Fruit fly (Drosophila melanogaster) whole organism, embryonic: ENCODE measurements around the gene nSMase.

Experiments used
- Ada2b ChIP-seq: fragments of 200-800 bp; sonication (Bioruptor generic); IDR thresholded peaks from 2 replicates; pipeline ENCODE4 v1.3.6; 2022; ENCODE audit warnings: missing biosample characterization, missing genetic modification characterization
- CG11247 ChIP-seq: fragments of 200-800 bp; sonication (Bioruptor generic); IDR thresholded peaks from 2 replicates; pipeline ENCODE4 v1.3.6; 2022; ENCODE audit warnings: missing biosample characterization, missing genetic modification characterization
- CG11398 ChIP-seq: fragments of 200-800 bp; sonication (Bioruptor generic); optimal IDR thresholded peaks from 2 replicates; lab custom pipeline; 2016; ENCODE audit warnings: missing biosample characterization, missing genetic modification characterization
- CG11456 ChIP-seq: fragments of 200-800 bp; sonication (Bioruptor generic); IDR thresholded peaks from 3 replicates; pipeline ENCODE4 v1.3.6; 2022; ENCODE audit warnings: missing biosample characterization, missing genetic modification characterization
- CG11723 ChIP-seq: fragments of 200-800 bp; sonication (Bioruptor generic); optimal IDR thresholded peaks from 2 replicates; lab custom pipeline; 2017; ENCODE audit warnings: missing biosample characterization, mild to moderate bottlenecking, missing genetic modification characterization
- CG12071 ChIP-seq: fragments of 200-800 bp; sonication (Bioruptor generic); optimal IDR thresholded peaks from 3 replicates; lab custom pipeline; 2018; ENCODE audit warnings: missing biosample characterization, mild to moderate bottlenecking, missing genetic modification characterization
- CG12659 ChIP-seq: fragments of 200-800 bp; sonication (Bioruptor generic); optimal IDR thresholded peaks from 3 replicates; lab custom pipeline; 2017; ENCODE audit warnings: mild to moderate bottlenecking, missing biosample characterization, missing genetic modification reagents, missing genetic modification characterization
- CG14050 ChIP-seq: fragments of 200-800 bp; sonication (Bioruptor generic); IDR thresholded peaks from 3 replicates; pipeline ENCODE4 v1.3.6; 2022; ENCODE audit warnings: missing biosample characterization, missing genetic modification characterization
- CG15696 ChIP-seq: fragments of 200-800 bp; sonication (Bioruptor generic); optimal IDR thresholded peaks from 2 replicates; lab custom pipeline; 2019; ENCODE audit warnings: missing biosample characterization, mild to moderate bottlenecking, missing genetic modification characterization, moderate library complexity
- CG1647 ChIP-seq: fragments of 200-800 bp; sonication (Bioruptor generic); optimal IDR thresholded peaks from 3 replicates; lab custom pipeline; 2016; ENCODE audit warnings: missing biosample characterization, missing genetic modification characterization
- CG18599 ChIP-seq: fragments of 200-800 bp; sonication (Bioruptor generic); optimal IDR thresholded peaks from 3 replicates; lab custom pipeline; 2017; ENCODE audit warnings: missing biosample characterization, missing genetic modification characterization, mild to moderate bottlenecking, moderate library complexity, missing genetic modification reagents
- CG31224 ChIP-seq: fragments of 200-800 bp; sonication (Bioruptor generic); IDR thresholded peaks from 2 replicates; pipeline ENCODE4 v1.3.6; 2022; ENCODE audit warnings: missing biosample characterization, missing genetic modification characterization
- CG32532 ChIP-seq: fragments of 200-800 bp; sonication (Bioruptor generic); IDR thresholded peaks from 2 replicates; pipeline ENCODE4 v1.3.6; 2022; ENCODE audit warnings: missing biosample characterization, missing genetic modification characterization
- CG32772 ChIP-seq: fragments of 200-800 bp; sonication (Bioruptor generic); IDR thresholded peaks from 2 replicates; pipeline ENCODE4 v1.3.6; 2022; ENCODE audit warnings: missing biosample characterization, missing genetic modification characterization
- CG3281 ChIP-seq: fragments of 200-800 bp; sonication (Bioruptor generic); optimal IDR thresholded peaks from 3 replicates; lab custom pipeline; 2017; ENCODE audit warnings: missing biosample characterization, mild to moderate bottlenecking, missing genetic modification characterization
- CG3407 ChIP-seq: fragments of 200-800 bp; sonication (Bioruptor generic); optimal IDR thresholded peaks from 2 replicates; lab custom pipeline; 2018; ENCODE audit warnings: missing biosample characterization, mild to moderate bottlenecking, missing genetic modification characterization
- CG34422 ChIP-seq: fragments of 200-800 bp; sonication (Bioruptor generic); IDR thresholded peaks from 3 replicates; pipeline ENCODE4 v1.3.6; 2022; ENCODE audit warnings: missing biosample characterization, missing genetic modification characterization
- CG4707 ChIP-seq: fragments of 200-800 bp; sonication (Bioruptor generic); optimal IDR thresholded peaks from 2 replicates; lab custom pipeline; 2018; ENCODE audit warnings: missing biosample characterization, mild to moderate bottlenecking, missing genetic modification characterization, moderate library complexity
- CG6272 ChIP-seq: fragments of 200-800 bp; sonication (Bioruptor generic); IDR thresholded peaks from 2 replicates; pipeline ENCODE4 v1.3.6; 2022; ENCODE audit warnings: missing biosample characterization, missing genetic modification characterization
- CG6683 ChIP-seq: fragments of 200-800 bp; sonication (Bioruptor generic); optimal IDR thresholded peaks from 2 replicates; lab custom pipeline; 2017; ENCODE audit warnings: missing biosample characterization, mild to moderate bottlenecking, missing genetic modification characterization, missing genetic modification reagents
- CG6765 ChIP-seq: fragments of 200-800 bp; sonication (Bioruptor generic); optimal IDR thresholded peaks from 3 replicates; lab custom pipeline; 2017; ENCODE audit warnings: missing biosample characterization, mild to moderate bottlenecking, missing genetic modification characterization
- CG9215 ChIP-seq: fragments of 200-800 bp; sonication (Bioruptor generic); IDR thresholded peaks from 2 replicates; pipeline ENCODE4 v1.3.6; 2022; ENCODE audit warnings: missing biosample characterization, missing genetic modification characterization
- Fer1 ChIP-seq: fragments of 200-800 bp; sonication (Bioruptor generic); optimal IDR thresholded peaks from 2 replicates; lab custom pipeline; 2017; ENCODE audit warnings: missing biosample characterization, mild to moderate bottlenecking, missing genetic modification characterization
- GATAe ChIP-seq: fragments of 200-800 bp; sonication (Bioruptor generic); conservative IDR thresholded peaks from 2 replicates; pipeline ENCODE4 v1.3.6; 2022; ENCODE audit warnings: missing biosample characterization, missing genetic modification characterization
- HHEX ChIP-seq: fragments of 200-800 bp; sonication (Bioruptor generic); optimal IDR thresholded peaks from 3 replicates; lab custom pipeline; 2017; ENCODE audit warnings: missing biosample characterization, mild to moderate bottlenecking, missing genetic modification characterization, missing genetic modification reagents
- Mad ChIP-seq: fragments of 200-800 bp; sonication (Bioruptor generic); optimal IDR thresholded peaks from 2 replicates; lab custom pipeline; 2016; ENCODE audit warnings: missing biosample characterization, missing genetic modification characterization
- Nf-YB ChIP-seq: fragments of 200-800 bp; sonication (Bioruptor generic); optimal IDR thresholded peaks from 3 replicates; lab custom pipeline; 2019; ENCODE audit warnings: missing biosample characterization, mild to moderate bottlenecking, missing genetic modification characterization, moderate library complexity
- Poxn ChIP-seq: fragments of 200-800 bp; sonication (Bioruptor generic); IDR thresholded peaks from 2 replicates; pipeline ENCODE4 v1.3.6; 2022; ENCODE audit warnings: missing biosample characterization, missing genetic modification characterization
- Scr ChIP-seq: fragments of 200-800 bp; sonication (Bioruptor generic); IDR thresholded peaks from 2 replicates; pipeline ENCODE4 v1.3.6; 2022; ENCODE audit warnings: missing biosample characterization, missing genetic modification characterization; ENCODE audit not compliant: partially characterized antibody
- Taf1 ChIP-seq: fragments of 200-800 bp; sonication (Bioruptor generic); IDR thresholded peaks from 2 replicates; pipeline ENCODE4 v1.3.6; 2022; ENCODE audit warnings: missing biosample characterization, missing genetic modification characterization
- Usf ChIP-seq: fragments of 200-800 bp; sonication (Bioruptor generic); optimal IDR thresholded peaks from 2 replicates; lab custom pipeline; 2017; ENCODE audit warnings: missing genotype, missing biosample characterization, missing genetic modification characterization
- ara ChIP-seq: fragments of 200-800 bp; sonication (Bioruptor generic); IDR thresholded peaks from 2 replicates; pipeline ENCODE4 v1.3.6; 2022; ENCODE audit warnings: missing biosample characterization, missing genetic modification characterization
- bigmax ChIP-seq: fragments of 200-800 bp; sonication (Bioruptor generic); optimal IDR thresholded peaks from 2 replicates; lab custom pipeline; 2018; ENCODE audit warnings: missing biosample characterization, mild to moderate bottlenecking, missing genetic modification characterization
- ci ChIP-seq: fragments of 200-800 bp; sonication (Bioruptor generic); IDR thresholded peaks from 3 replicates; pipeline ENCODE4 v1.3.6; 2022; ENCODE audit warnings: missing biosample characterization, missing genetic modification characterization
- disco-r ChIP-seq: fragments of 200-800 bp; sonication (Bioruptor generic); optimal IDR thresholded peaks from 2 replicates; lab custom pipeline; 2016; ENCODE audit warnings: missing biosample characterization, missing genetic modification characterization
- dysf ChIP-seq: fragments of 200-800 bp; sonication (Bioruptor generic); IDR thresholded peaks from 3 replicates; pipeline ENCODE4 v1.3.6; 2022; ENCODE audit warnings: missing biosample characterization, missing genetic modification characterization
- gem ChIP-seq: fragments of 200-800 bp; sonication (Bioruptor generic); optimal IDR thresholded peaks from 2 replicates; lab custom pipeline; 2019; ENCODE audit warnings: missing biosample characterization, mild to moderate bottlenecking, missing genetic modification characterization, moderate library complexity
- jigr1 ChIP-seq: fragments of 200-800 bp; sonication (Bioruptor generic); IDR thresholded peaks from 3 replicates; pipeline ENCODE4 v1.3.6; 2022; ENCODE audit warnings: missing biosample characterization, missing genetic modification characterization
- jumu ChIP-seq: fragments of 200-800 bp; sonication (Bioruptor generic); optimal IDR thresholded peaks from 3 replicates; lab custom pipeline; 2016; ENCODE audit warnings: missing biosample characterization, missing genetic modification characterization
- knrl ChIP-seq: fragments of 200-800 bp; sonication (Bioruptor generic); IDR thresholded peaks from 3 replicates; pipeline ENCODE4 v1.3.6; 2022; ENCODE audit warnings: missing biosample characterization, missing genetic modification characterization; ENCODE audit not compliant: partially characterized antibody
- nmo ChIP-seq: fragments of 200-800 bp; sonication (Bioruptor generic); optimal IDR thresholded peaks from 2 replicates; lab custom pipeline; 2018; ENCODE audit warnings: missing biosample characterization, mild to moderate bottlenecking, missing genetic modification characterization, moderate library complexity
- otp ChIP-seq: fragments of 200-800 bp; sonication (Bioruptor generic); IDR thresholded peaks from 3 replicates; pipeline ENCODE4, ENCODE4 v1.3.6; 2022; ENCODE audit warnings: missing biosample characterization, missing genetic modification characterization
- pho ChIP-seq: fragments of 200-800 bp; sonication (Bioruptor generic); optimal IDR thresholded peaks from 2 replicates; lab custom pipeline; 2016; ENCODE audit warnings: missing biosample characterization, missing genetic modification characterization
- pum ChIP-seq: fragments of 200-800 bp; sonication (Bioruptor generic); optimal IDR thresholded peaks from 2 replicates; lab custom pipeline; 2016; ENCODE audit warnings: missing biosample characterization, missing genetic modification characterization
- schlank ChIP-seq: fragments of 200-800 bp; sonication (Bioruptor generic); optimal IDR thresholded peaks from 2 replicates; lab custom pipeline; 2018; ENCODE audit warnings: missing biosample characterization, mild to moderate bottlenecking, missing genetic modification characterization
- ssp ChIP-seq: fragments of 200-800 bp; sonication (Bioruptor generic); IDR thresholded peaks from 2 replicates; pipeline ENCODE4 v1.3.6; 2022; ENCODE audit warnings: missing biosample characterization, missing genetic modification characterization
- tup ChIP-seq: fragments of 200-800 bp; sonication (Bioruptor generic); optimal IDR thresholded peaks from 2 replicates; lab custom pipeline; 2016; ENCODE audit warnings: missing biosample characterization, mild to moderate bottlenecking, missing genetic modification characterization, moderate library complexity
- tx ChIP-seq: fragments of 200-800 bp; sonication (Bioruptor generic); optimal IDR thresholded peaks from 2 replicates; lab custom pipeline; 2016; ENCODE audit warnings: missing biosample characterization, missing genetic modification characterization
- usp ChIP-seq: fragments of >200 bp; optimal IDR thresholded peaks from 2 replicates; lab custom pipeline; 2017; ENCODE audit warnings: missing biosample characterization, missing genetic modification characterization
- wor ChIP-seq: fragments of 200-800 bp; sonication (Bioruptor generic); IDR thresholded peaks from 2 replicates; pipeline ENCODE4 v1.3.6; 2022; ENCODE audit warnings: missing biosample characterization, missing genetic modification characterization
- zen ChIP-seq: fragments of 200-800 bp; sonication (Bioruptor generic); optimal IDR thresholded peaks from 3 replicates; lab custom pipeline; 2018; ENCODE audit warnings: missing biosample characterization, mild to moderate bottlenecking, missing genetic modification characterization, moderate library complexity
- zen2 ChIP-seq: fragments of 200-800 bp; sonication (Bioruptor generic); IDR thresholded peaks from 3 replicates; pipeline ENCODE4 v1.3.6; 2022; ENCODE audit warnings: missing biosample characterization, missing genetic modification characterization; ENCODE audit not compliant: partially characterized antibody

nSMase gene

DNA sequence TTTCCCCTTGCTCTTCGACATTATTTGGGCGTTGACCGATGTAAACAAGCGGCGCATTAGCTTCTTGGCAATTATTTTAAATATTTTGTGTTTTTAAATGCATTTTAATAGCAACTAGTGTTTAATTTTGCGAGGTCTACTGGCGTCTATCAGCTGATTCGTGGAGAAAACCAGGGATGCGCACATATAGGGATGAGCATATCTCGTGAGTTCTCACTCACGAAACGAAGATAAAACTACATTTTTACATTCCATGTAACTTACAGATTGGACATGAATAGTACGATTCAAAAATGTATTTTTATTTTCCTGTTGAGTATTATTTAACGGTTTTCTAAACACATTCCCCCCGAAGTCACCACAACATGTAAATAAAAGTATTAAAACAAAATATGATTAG lies 21.5 kb upstream of the nSMase start, which contains the start of gene CG14966 (continued):
- TF ChIP-seq Scr (GFP tag; lab: Robert Waterston, UW), result peak; percentile 89
- no peak for TF ChIP-seq otp (GFP tag; lab: Robert Waterston, UW)
- TF ChIP-seq CG3407, result no peak
- peak; percentile 80 for TF ChIP-seq zen2
- TF ChIP-seq tup (GFP tag; lab: Kevin White, UChicago), result no peak
- TF ChIP-seq CG6765 (GFP tag; lab: Kevin White, UChicago), result no peak
- TF ChIP-seq CG6683, result no peak
- peak; percentile 22 for TF ChIP-seq CG18599 (GFP tag; lab: Kevin White, UChicago)
- no peak for TF ChIP-seq schlank (tag; lab: Kevin White, UChicago)
- peak; percentile 31 for TF ChIP-seq Fer1 (GFP tag; lab: Kevin White, UChicago)
- TF ChIP-seq CG3281 (GFP tag; lab: Kevin White, UChicago), result no peak
- no peak for TF ChIP-seq ssp (GFP tag; lab: Robert Waterston, UW)
- TF ChIP-seq Usf (GFP tag; lab: Kevin White, UChicago), result no peak
- no peak for TF ChIP-seq Taf1 (GFP tag; lab: Robert Waterston, UW)
- peak; percentile 33 for TF ChIP-seq gem (tag; lab: Kevin White, UChicago)
- TF ChIP-seq Nf-YB (GFP tag; lab: Kevin White, UChicago), result no peak
- TF ChIP-seq CG11723 (GFP tag; lab: Kevin White, UChicago), result no peak
- 0 out of 2 replicates have a peak, but pooled peaks have one; percentile 28 for TF ChIP-seq Ada2b (GFP tag; lab: Robert Waterston, UW)
- peak; percentile 50; the same call in 1 of the 3 replicates for TF ChIP-seq ci (GFP tag; lab: Robert Waterston, UW)
- TF ChIP-seq jigr1 (GFP tag; lab: Robert Waterston, UW), result no peak
- peak; percentile 8 for TF ChIP-seq bigmax (GFP tag; lab: Kevin White, UChicago)
- TF ChIP-seq Mad (GFP tag; lab: Kevin White, UChicago), result peak; percentile 47
- peak; percentile 38 for TF ChIP-seq pum (GFP tag; lab: Kevin White, UChicago)
- TF ChIP-seq nmo (GFP tag; lab: Kevin White, UChicago), result peak; percentile 43
- no peak for TF ChIP-seq CG1647
- peak; percentile 87; the same call in 2 of the 3 replicates for TF ChIP-seq CG34422
- TF ChIP-seq CG11398 (GFP tag; lab: Kevin White, UChicago), result no peak
- TF ChIP-seq CG32532 (GFP tag; lab: Robert Waterston, UW), result peak; percentile 68
- no peak for TF ChIP-seq CG4707
- no peak for TF ChIP-seq wor (GFP tag; lab: Robert Waterston, UW)
- peak; percentile 62 for TF ChIP-seq CG12659
- no peak for TF ChIP-seq CG11247 (GFP tag; lab: Robert Waterston, UW)
- TF ChIP-seq ara (GFP tag; lab: Robert Waterston, UW), result no peak
- no peak for TF ChIP-seq CG6272 (GFP tag; lab: Robert Waterston, UW)
- no peak for TF ChIP-seq HHEX
- no peak for TF ChIP-seq Poxn (GFP tag; lab: Robert Waterston, UW)
- no peak for TF ChIP-seq CG15696 (tag; lab: Kevin White, UChicago)
- TF ChIP-seq pho (GFP tag; lab: Kevin White, UChicago), result peak; percentile 29
- TF ChIP-seq knrl, result peak; percentile 88
- TF ChIP-seq GATAe (GFP tag; lab: Robert Waterston, UW), result no peak
- peak; percentile 9 for TF ChIP-seq jumu (GFP tag; lab: Kevin White, UChicago)
- TF ChIP-seq CG12071 (GFP tag; lab: Kevin White, UChicago), result no peak
- TF ChIP-seq CG9215, result no peak
- no peak for TF ChIP-seq CG31224 (GFP tag; lab: Robert Waterston, UW)
- no peak for TF ChIP-seq dysf
- TF ChIP-seq CG11456 (GFP tag; lab: Robert Waterston, UW), result no peak
- TF ChIP-seq CG14050, result no peak
- no peak for TF ChIP-seq tx (GFP tag; lab: Kevin White, UChicago)
- TF ChIP-seq zen (tag; lab: Kevin White, UChicago), result no peak
- TF ChIP-seq CG32772, result no peak
- TF ChIP-seq disco-r (GFP tag; lab: Kevin White, UChicago), result no peak
- no peak for TF ChIP-seq usp (GFP tag; lab: Kevin White, UChicago)
